Worm (Caenorhabditis elegans): ENCODE measurements around the gene rev-3.

ce11 chrIII:5732925-5733324, 57.5 kb downstream of the rev-3 start, which contains the start of gene B0244.17:
- no peak for TF ChIP-seq him-1 (tag; optimal IDR thresholded peaks at IDR 0.05)
- no peak for TF ChIP-seq dao-5 (tag; optimal IDR thresholded peaks at IDR 0.05)
- no peak for TF ChIP-seq W03F9.2 (tag; optimal IDR thresholded peaks at IDR 0.05)
